Fruit fly (Drosophila melanogaster): Measurements from ENCODE around the gene Srp72.

DNA sequence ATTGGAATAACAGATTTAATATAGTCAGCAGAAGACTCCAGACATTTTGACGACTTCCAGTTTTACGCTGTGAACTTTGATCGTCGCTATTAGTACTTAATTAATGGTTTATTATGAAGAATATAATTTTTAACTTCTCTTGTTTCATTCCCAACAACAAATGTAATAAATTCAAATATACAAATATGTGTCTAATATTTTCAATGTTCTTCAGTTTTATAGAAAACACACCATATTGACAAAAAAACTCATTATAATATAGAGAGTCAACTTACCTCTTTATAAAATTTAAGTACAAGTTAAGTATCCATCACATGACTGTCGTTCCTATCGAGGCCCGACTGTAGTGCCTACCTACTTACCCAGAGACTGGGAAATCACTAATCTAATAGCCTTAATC lies 15.2 kb upstream of the Srp72 start:
- TF ChIP-seq CG5204 (GFP tag; optimal IDR thresholded peaks at IDR 0.05): no peak
- no peak for TF ChIP-seq CG11617 (GFP tag; optimal IDR thresholded peaks at IDR 0.05)
- no peak for TF ChIP-seq ovo (GFP tag; optimal IDR thresholded peaks at IDR 0.05)
- no peak for TF ChIP-seq CG7045 (GFP tag; optimal IDR thresholded peaks at IDR 0.05)
- TF ChIP-seq tj (GFP tag; optimal IDR thresholded peaks at IDR 0.05): no peak
- TF ChIP-seq kay (GFP tag; ENCODE audit: borderline replicate concordance): no peak
- no peak for TF ChIP-seq Crg-1 (GFP tag; optimal IDR thresholded peaks at IDR 0.05)
- no peak for TF ChIP-seq toe (GFP tag; optimal IDR thresholded peaks at IDR 0.05)
- no peak for TF ChIP-seq CG12768 (GFP tag; optimal IDR thresholded peaks at IDR 0.05)
- TF ChIP-seq bab1 (GFP tag; optimal IDR thresholded peaks at IDR 0.05): no peak
- TF ChIP-seq pad (GFP tag; optimal IDR thresholded peaks at IDR 0.05): no peak
- TF ChIP-seq Hr96 (GFP tag; optimal IDR thresholded peaks at IDR 0.05): no peak
- TF ChIP-seq Clk (GFP tag; optimal IDR thresholded peaks at IDR 0.05): no peak

All from whole organism, adult.